Worm (Caenorhabditis elegans): ENCODE results near the gene fut-6.

- TF ChIP-seq elt-3 (tag; optimal IDR thresholded peaks at IDR 0.05), result no peak
- no peak for TF ChIP-seq ama-1 (optimal IDR thresholded peaks at IDR 0.05)
- no peak for TF ChIP-seq snu-23 (GFP tag; optimal IDR thresholded peaks at IDR 0.05)
- no peak for TF ChIP-seq nhr-77 (tag; optimal IDR thresholded peaks at IDR 0.05)
- TF ChIP-seq mab-9 (GFP tag; IDR thresholded peaks at IDR 0.05), result no peak
- no peak for TF ChIP-seq ztf-11 (tag; optimal IDR thresholded peaks at IDR 0.05)
- TF ChIP-seq hpl-2 (GFP tag; optimal IDR thresholded peaks at IDR 0.05), result no peak
- no peak for TF ChIP-seq xbp-1 (tag; optimal IDR thresholded peaks at IDR 0.05)
- TF ChIP-seq grh-1 (GFP tag; IDR thresholded peaks at IDR 0.05), result no peak
- no peak for TF ChIP-seq ceh-82 (tag; optimal IDR thresholded peaks at IDR 0.05)
- TF ChIP-seq efl-1 (optimal IDR thresholded peaks at IDR 0.05), result no peak
- peak in 1 of 2 experiments; percentile 72 for TF ChIP-seq efl-1 (GFP tag; optimal IDR thresholded peaks at IDR 0.05 in 1 of 2)
Observed at ce11 chrII:4604680-4605079, 51.1 kb downstream of the fut-6 start.
